Fruit fly (Drosophila melanogaster) S2 (cell line): Measurements from ENCODE around the gene WDR79.

Experiments
- CG8478 ChIP-seq: fragments of >200 bp; optimal IDR thresholded peaks from 2 replicates; lab custom pipeline; 2018
- CTCF ChIP-seq, 2 experiments: fragments of >200 bp; optimal IDR thresholded peaks; 2 replicates each; lab custom pipeline; 2018

WDR79 gene

DNA sequence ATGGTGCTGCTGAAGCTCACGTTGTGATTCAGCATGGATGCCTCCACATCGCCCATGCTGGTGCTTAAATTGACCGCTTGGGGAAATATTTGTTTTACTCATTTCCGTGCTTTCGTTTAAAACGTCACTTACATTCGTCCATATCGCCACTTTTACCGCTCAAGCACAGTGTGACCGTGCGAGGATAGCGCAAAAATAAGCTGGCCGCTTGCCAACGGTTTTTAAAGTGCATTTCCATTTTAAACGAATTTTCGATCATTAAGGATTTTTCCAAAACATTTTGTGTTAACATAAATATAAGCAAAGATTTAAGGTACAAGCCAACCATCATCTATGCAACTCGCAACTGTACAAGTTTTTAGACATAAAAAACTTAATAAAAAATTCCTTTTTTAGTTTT is at the start of gene WDR79:
TSS of gene WDR79 (minus strand) at position 298 of the 400 bp plus-strand sequence.
- no peak for TF ChIP-seq CTCF (optimal IDR thresholded peaks at IDR 0.05; lab: Kevin White, UChicago)
- no peak for TF ChIP-seq CG8478 (lab: Kevin White, UChicago)

DNA sequence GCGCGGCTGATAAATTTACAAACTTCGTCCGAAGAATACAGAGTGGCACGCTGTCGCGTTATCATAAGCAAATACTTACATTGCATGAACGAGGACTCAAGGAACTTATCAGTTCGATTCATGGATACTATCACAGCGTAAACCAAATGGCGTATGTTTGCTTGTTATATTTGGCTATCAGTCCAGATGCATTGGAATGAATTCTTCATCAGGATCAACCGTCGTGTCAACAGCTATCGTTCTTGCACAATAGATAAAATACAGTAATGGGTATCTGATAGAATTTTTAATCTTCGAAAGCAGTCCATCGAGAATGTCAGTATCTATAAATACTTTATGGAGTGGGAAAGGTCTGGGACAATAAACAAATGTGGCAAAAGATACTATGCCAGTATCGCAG is 49.6 kb upstream of the WDR79 start:
- no peak for TF ChIP-seq CG8478 (lab: Kevin White, UChicago)
- TF ChIP-seq CTCF (optimal IDR thresholded peaks at IDR 0.05; lab: Kevin White, UChicago), result no peak

DNA sequence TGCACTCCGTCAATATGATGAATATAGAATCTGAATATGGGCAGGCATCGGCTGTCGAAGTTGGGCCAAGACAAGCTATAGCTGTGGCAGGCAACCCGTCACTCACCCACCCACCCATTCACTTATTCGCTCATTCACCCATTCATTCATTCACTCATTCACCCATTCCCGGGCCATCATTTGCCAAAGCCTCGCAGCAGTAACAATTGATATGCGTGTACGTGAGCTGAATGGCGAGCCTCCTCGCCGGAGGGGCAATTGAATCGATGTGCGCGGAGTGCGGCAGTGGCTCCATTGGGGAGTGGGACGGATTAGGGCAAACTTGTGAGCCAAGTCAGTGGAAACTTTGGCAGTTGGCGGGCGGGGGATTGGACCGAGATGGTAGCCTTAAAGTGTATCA is 48.8 kb upstream of the WDR79 start:
- TF ChIP-seq CG8478 (lab: Kevin White, UChicago) (no peak), CTCF (optimal IDR thresholded peaks at IDR 0.05; lab: Kevin White, UChicago) (no peak)

DNA sequence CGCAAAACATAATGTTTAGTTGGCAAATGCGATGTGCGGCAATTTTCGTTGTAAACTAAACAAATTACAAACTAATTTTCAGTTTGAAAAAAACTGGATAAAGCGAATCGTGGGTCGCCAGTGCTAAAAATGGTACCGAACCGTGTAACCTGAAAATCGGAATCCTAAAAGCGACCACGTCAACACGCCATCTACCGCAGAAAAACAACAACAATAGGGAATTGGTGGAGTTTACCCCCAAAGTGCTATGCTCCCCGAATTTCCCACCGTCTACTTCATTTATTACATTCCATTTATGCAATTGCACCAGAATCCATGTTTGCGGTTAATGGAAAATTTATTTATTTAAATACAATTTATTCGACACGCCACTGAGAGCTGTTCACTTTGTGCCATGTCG is 45.4 kb upstream of the WDR79 start:
- TF ChIP-seq CTCF (optimal IDR thresholded peaks at IDR 0.05; lab: Kevin White, UChicago), result peak; percentile 76 to 79
- TF ChIP-seq CG8478 (lab: Kevin White, UChicago), result no peak

DNA sequence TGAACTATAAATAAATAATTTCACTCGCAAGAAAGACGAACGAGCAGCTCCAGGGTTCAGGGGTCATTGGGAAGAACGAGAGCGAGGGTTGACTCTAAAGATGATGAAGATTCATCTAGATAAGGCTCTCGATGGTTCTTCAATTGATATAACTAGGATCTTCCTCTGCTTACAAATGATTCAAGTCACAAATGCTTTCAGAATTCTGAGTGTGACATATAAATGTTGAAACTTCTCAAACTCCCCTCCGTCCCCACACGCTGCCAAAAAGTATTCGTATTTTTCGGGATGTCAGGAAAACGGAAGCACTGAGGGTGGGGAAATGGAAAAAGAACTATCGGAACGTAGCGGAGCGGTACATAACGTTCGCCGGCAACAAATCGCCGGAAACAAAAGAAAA is 43.6 kb upstream of the WDR79 start:
- TF ChIP-seq CG8478 (lab: Kevin White, UChicago), result no peak
- no peak for TF ChIP-seq CTCF (optimal IDR thresholded peaks at IDR 0.05; lab: Kevin White, UChicago)

DNA sequence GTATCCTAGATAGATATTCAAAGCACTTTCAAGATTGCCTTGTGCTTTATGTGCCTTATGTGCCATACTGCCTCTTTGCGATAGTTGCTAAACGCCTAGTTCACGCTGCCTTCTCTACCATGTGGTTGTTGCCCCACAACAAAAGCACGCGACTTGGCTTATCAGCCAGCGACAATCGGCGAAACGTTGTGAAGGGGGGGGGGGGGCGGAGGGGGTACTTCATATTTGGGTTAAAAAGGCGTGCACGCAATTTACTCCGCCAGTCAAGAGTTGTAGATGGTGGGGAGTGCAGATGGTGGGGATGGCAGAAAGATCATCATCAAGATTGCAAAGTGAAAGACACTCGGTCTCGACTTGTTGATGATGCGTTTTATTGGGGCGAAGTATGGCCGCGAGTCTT is 41.5 kb upstream of the WDR79 start:
- TF ChIP-seq CG8478 (lab: Kevin White, UChicago), result no peak
- no peak for TF ChIP-seq CTCF (optimal IDR thresholded peaks at IDR 0.05; lab: Kevin White, UChicago)

DNA sequence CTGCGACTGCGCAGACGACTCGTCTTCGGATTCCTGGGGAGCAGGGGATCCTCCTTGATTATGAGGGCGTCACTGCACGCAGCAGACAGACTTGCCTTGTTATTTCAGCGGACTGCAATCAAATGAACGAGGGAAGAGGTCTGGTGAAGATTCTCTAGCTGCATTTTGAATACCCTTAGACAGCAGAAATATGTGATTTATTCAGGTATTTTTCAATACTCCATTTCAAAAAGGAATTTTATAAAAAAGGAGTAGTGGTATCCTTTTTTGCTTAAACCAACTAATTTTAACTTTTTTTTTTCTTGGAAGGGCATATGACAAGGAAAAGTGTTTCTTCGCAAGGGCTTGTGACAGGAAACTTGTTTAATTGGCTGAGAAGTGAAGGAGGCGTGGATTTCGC is 38.1 kb upstream of the WDR79 start:
- TF ChIP-seq CG8478 (lab: Kevin White, UChicago), result no peak
- TF ChIP-seq CTCF (optimal IDR thresholded peaks at IDR 0.05; lab: Kevin White, UChicago), result no peak

DNA sequence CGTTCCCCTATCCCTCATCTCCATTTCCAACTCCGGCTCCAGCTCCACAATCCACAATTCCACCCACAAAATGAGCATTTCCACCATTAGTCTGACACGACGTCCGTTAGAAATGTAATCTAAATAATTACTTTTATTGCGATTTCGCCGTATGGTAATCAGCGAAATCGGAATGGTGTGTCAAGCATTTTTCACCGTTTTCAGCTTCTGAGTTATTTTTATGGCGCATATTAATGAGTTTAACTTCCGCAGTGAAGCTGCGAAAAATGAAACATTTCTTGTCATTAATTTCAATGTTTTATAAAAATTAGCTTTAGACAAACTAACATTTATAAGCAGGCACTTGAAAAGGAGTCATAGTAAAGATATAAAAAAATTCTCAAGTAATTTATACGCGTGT is 32.5 kb upstream of the WDR79 start, which contains the start of gene CG13989:
TSS of gene CG13989 (plus strand) at position 301 of the 400 bp plus-strand sequence.
- TF ChIP-seq CG8478 (lab: Kevin White, UChicago) (no peak), CTCF (optimal IDR thresholded peaks at IDR 0.05; lab: Kevin White, UChicago) (no peak)

DNA sequence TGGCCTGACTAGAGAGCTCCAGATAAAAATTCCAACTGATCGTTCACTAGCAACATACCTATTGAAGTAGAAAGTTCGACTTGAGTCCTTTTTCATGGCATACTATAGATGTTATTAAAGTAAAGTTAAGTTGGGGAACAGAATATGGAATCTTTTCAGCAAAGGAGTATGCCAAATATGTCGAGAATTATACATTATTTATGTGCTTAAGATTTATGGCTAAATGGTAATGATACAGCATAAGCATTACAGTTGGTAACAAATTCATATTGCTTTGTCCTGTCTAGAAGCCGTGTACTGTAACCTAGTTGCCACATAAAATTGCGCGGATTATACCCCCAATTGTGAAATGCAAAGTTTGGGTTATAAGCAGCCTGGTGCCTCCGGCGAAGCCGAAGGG is 27.5 kb upstream of the WDR79 start, which contains the start of gene CG31639:
TSS of gene CG31639 (minus strand) at position 101 of the 400 bp plus-strand sequence.
- TF ChIP-seq CTCF (optimal IDR thresholded peaks at IDR 0.05; lab: Kevin White, UChicago), result no peak
- no peak for TF ChIP-seq CG8478 (lab: Kevin White, UChicago)

DNA sequence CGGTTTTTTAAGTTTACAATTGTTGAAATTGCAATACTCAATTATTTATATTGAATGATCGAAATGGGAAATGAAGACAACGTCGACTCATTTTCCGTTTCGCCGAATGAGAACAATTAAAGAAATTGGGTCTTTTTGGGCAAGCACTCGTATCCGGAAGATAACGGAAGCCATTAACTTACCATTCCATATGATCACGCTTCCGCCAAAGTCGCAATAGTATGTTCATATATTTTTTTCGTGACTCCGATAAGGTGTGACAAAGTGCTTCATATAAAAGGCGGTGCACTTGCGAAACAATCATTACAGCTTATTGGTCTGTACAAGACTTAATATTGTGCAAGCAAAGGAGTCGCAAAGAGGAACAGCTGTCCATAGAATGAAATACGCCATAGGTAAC is 24.1 kb upstream of the WDR79 start, which contains the start of gene Muc26B:
TSS of gene Muc26B (plus strand) at position 301 of the 400 bp plus-strand sequence.
- TF ChIP-seq CTCF (optimal IDR thresholded peaks at IDR 0.05; lab: Kevin White, UChicago), result no peak
- no peak for TF ChIP-seq CG8478 (lab: Kevin White, UChicago)

DNA sequence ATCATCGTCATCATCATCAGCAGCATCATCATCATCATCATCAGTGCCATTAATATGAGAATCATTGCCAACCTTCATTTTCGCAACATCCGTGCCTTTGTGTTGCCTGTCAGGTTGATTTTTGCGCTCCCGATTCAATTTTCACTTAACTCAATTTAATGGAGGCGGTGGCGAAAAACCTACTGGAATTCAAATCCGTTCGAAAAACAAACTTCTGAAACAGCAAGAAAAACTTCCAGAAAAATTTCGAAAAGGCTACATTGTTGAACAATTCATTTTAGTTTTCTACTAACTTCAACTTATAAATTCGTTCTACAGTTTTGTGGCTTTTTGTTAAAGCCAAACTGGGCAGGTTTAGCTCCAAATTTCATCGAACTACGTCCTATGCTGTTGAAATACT is 11.5 kb upstream of the WDR79 start, which contains the start of gene CG13991:
TSS of gene CG13991 (plus strand) at position 301 of the 400 bp plus-strand sequence.
- TF ChIP-seq CG8478 (lab: Kevin White, UChicago), result no peak
- TF ChIP-seq CTCF (optimal IDR thresholded peaks at IDR 0.05; lab: Kevin White, UChicago), result no peak

DNA sequence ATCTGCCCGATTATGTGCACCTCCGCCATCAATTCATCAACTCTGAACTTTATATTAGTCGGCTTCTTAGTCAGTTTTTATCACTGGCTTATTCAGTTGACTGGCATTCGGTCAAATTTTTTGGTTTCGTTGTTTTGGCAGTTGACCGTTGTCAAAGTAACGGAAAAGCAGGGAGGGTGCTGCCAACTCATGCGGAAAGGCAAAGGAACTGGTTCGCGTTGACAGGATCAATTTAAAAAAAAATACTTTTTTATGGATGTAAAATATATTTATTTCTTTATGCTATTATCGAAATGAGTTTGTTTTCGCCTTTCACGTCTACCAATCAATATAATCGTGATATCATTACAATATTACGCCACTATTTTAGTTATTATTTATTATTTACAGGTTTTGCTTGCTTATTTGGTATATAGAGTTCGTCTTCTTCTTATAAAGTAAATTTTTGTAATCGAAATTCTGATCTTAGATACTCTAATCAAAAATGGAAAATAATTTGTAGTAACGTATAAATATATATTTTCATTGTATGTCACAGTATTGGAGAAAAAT is 3.0 kb upstream of the WDR79 start, which contains the start of the genes B9d2, tctn and CG9222:
TSS of gene B9d2 (minus strand) at position 130 of the 552 bp plus-strand sequence.
TSS of gene tctn (minus strand) at position 130 of the 552 bp plus-strand sequence.
TSS of gene CG9222 (plus strand) at position 502 of the 552 bp plus-strand sequence.
- TF ChIP-seq CG8478 (lab: Kevin White, UChicago), result no peak
- no peak for TF ChIP-seq CTCF (optimal IDR thresholded peaks at IDR 0.05; lab: Kevin White, UChicago)

DNA sequence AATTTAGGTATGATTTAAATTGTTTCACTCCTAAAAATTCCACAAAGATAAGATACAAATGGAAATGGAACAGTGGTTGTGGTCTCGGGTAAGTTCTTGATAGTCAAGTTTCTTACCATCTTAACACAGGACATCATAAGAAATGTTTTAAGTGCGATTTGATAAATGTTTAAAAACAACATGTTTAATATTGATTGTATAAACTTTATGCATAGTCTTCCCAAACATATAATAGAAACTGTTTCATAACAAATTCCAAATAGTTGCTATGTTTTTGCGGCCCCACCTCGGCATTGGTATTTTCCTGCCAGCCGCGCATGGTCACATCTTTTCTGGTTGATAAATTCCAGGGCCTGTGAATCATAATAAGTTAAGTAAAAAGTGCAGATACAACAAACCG is 2.8 kb downstream of the WDR79 start, which contains the start of gene Arpc4:
TSS of gene Arpc4 (plus strand) at position 318 of the 400 bp plus-strand sequence.
- TF ChIP-seq CTCF (optimal IDR thresholded peaks at IDR 0.05; lab: Kevin White, UChicago) (peak; percentile 25 to 32), CG8478 (lab: Kevin White, UChicago) (no peak)

DNA sequence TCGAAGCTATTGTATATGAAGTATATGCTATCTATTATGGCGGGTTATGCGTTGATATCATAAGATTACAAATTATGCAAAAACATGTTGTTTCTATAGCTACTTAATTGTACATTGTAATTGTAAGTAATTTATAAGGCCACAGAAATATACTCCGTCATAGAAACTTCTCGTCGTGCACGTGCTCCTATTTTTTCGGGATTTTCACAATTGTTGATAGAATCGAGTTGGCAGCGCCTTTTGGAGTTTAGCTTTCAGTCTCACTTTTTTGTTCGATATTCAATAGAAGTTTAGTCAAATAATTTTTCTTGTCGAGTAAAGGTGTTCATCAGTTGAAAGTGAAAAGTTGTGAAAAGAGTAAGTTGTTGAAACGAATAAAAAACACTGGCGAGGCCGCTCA is 9.4 kb downstream of the WDR79 start, which contains the start of gene CG31642:
TSS of gene CG31642 (plus strand) at position 301 of the 400 bp plus-strand sequence.
- no peak for TF ChIP-seq CG8478 (lab: Kevin White, UChicago)
- TF ChIP-seq CTCF (optimal IDR thresholded peaks at IDR 0.05; lab: Kevin White, UChicago), result no peak

DNA sequence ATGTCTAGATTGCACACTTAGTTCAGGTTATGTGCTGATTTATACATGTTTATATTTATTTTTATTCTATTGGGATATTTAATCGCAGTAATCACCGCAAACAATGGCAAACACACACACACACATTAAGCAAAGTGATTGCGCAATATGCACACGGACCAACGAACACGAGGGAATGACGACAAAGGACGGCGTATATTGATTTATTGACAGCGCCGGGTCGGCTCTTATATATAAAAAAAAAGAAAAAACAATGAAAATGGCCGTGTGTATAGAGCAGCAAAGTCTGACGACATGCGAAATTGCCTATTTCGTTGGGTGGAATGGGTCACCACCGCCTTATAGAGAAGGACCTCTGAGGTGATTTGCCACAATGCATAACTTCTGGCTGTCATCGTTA is 16.8 kb downstream of the WDR79 start:
- no peak for TF ChIP-seq CG8478 (lab: Kevin White, UChicago)
- TF ChIP-seq CTCF (optimal IDR thresholded peaks at IDR 0.05; lab: Kevin White, UChicago), result no peak
